Fruit fly (Drosophila melanogaster) whole organism, embryonic: ENCODE data around the gene Pdi.

Experiments used
- CG14965 ChIP-seq: fragments of 200-800 bp; sonication (Bioruptor generic); optimal IDR thresholded peaks from 2 replicates; lab custom pipeline; 2016; ENCODE audit warnings: missing biosample characterization, missing genetic modification characterization, borderline replicate concordance
- CG1647 ChIP-seq: fragments of 200-800 bp; sonication (Bioruptor generic); optimal IDR thresholded peaks from 3 replicates; lab custom pipeline; 2016; ENCODE audit warnings: missing biosample characterization, missing genetic modification characterization
- CG8290 ChIP-seq, 3 experiments: fragments of 200-800 bp; sonication (Bioruptor generic); optimal IDR thresholded peaks; 2 replicates each; lab custom pipeline; 2016 to 2019; ENCODE audit warnings: missing biosample characterization in 3 of 3, missing genetic modification characterization in 3 of 3, mild to moderate bottlenecking in 2 of 3, moderate library complexity in 1 of 3
- Hr39 ChIP-seq: fragments of >200 bp; optimal IDR thresholded peaks from 2 replicates; lab custom pipeline; 2017
- Hr51 ChIP-seq, 2 experiments: fragments of 200-800 bp; sonication (Bioruptor generic); optimal IDR thresholded peaks; 2 replicates in 1 of 2; 3 replicates in 1 of 2; lab custom pipeline; 2016 to 2018; ENCODE audit warnings: missing biosample characterization in 2 of 2, missing genetic modification characterization in 2 of 2, mild to moderate bottlenecking in 1 of 2, moderate library complexity in 1 of 2
- chm ChIP-seq: fragments of 200-800 bp; sonication (Bioruptor generic); IDR thresholded peaks from 2 replicates; pipeline ENCODE4 v1.3.6; 2022; ENCODE audit warnings: missing biosample characterization, missing genetic modification characterization
- h ChIP-seq: fragments of >200 bp; optimal IDR thresholded peaks from 2 replicates; lab custom pipeline; 2017
- ken ChIP-seq: fragments of 200-800 bp; sonication (Bioruptor generic); IDR thresholded peaks from 3 replicates; pipeline ENCODE4 v1.3.6; 2022; ENCODE audit warnings: missing biosample characterization, missing genetic modification characterization
- lov ChIP-seq, 2 experiments: fragments of 200-800 bp in 1 of 2; fragments of >200 bp in 1 of 2; sonication (Bioruptor generic) in 1 of 2; IDR thresholded peaks in 1 of 2; optimal IDR thresholded peaks in 1 of 2; 2 replicates in 1 of 2; 3 replicates in 1 of 2; pipeline versions ENCODE4 v1.3.6 to Lab custom; 2017 to 2022; ENCODE audit warnings: missing biosample characterization in 1 of 2, missing genetic modification characterization in 1 of 2
- onecut ChIP-seq: fragments of 200-800 bp; sonication (Bioruptor generic); IDR thresholded peaks from 2 replicates; pipeline ENCODE4 v1.3.6; 2022; ENCODE audit warnings: missing biosample characterization, missing genetic modification characterization
- org-1 ChIP-seq: fragments of 200-800 bp; sonication (Bioruptor generic); optimal IDR thresholded peaks from 2 replicates; lab custom pipeline; 2017; ENCODE audit warnings: missing biosample characterization, missing genetic modification characterization
- row ChIP-seq: fragments of 200-800 bp; sonication (Bioruptor generic); IDR thresholded peaks from 3 replicates; pipeline ENCODE4 v1.3.6; 2022; ENCODE audit warnings: missing biosample characterization, missing genetic modification characterization
- tx ChIP-seq: fragments of 200-800 bp; sonication (Bioruptor generic); optimal IDR thresholded peaks from 2 replicates; lab custom pipeline; 2016; ENCODE audit warnings: missing biosample characterization, missing genetic modification characterization
- zf30C ChIP-seq: fragments of 200-800 bp; sonication (Bioruptor generic); optimal IDR thresholded peaks from 3 replicates; lab custom pipeline; 2018; ENCODE audit warnings: missing biosample characterization, mild to moderate bottlenecking, missing genetic modification characterization

dm6 chr3L:15123736-15124135 lies 18.9 kb downstream of the Pdi start:
- TF ChIP-seq row (no peak), CG14965 (GFP tag; lab: Kevin White, UChicago) (no peak), zf30C (GFP tag; lab: Kevin White, UChicago) (no peak), org-1 (no peak), Hr51 (GFP tag; optimal IDR thresholded peaks at IDR 0.05; lab: Kevin White, UChicago) (no peak), CG8290 (GFP tag; optimal IDR thresholded peaks at IDR 0.05; lab: Kevin White, UChicago) (no peak), CG8290 (tag; optimal IDR thresholded peaks at IDR 0.05; lab: Kevin White, UChicago) (no peak), Hr39 (no peak), lov (optimal IDR thresholded peaks at IDR 0.05; lab: Kevin White, UChicago) (no peak), lov (GFP tag; IDR thresholded peaks at IDR 0.05; lab: Robert Waterston, UW) (no peak), onecut (GFP tag; lab: Robert Waterston, UW) (no peak), ken (GFP tag; lab: Robert Waterston, UW) (no peak), h (lab: Kevin White, UChicago) (no peak), tx (no peak), chm (GFP tag; lab: Robert Waterston, UW) (no peak), CG1647 (GFP tag; lab: Kevin White, UChicago) (no peak)
